Worm (Caenorhabditis elegans) whole organism, L4 larva: Measurements from ENCODE around the gene D1044.1.
A peak's percentile ranks its signal among the peaks of the same experiment; 100 is the strongest.

Experiments used
- ama-1 ChIP-seq: fragments of 150-350 bp; optimal IDR thresholded peaks from 2 replicates; lab custom pipeline; 2014; ENCODE audit warnings: inconsistent platforms, mixed read lengths
- duxl-1 ChIP-seq: sonication (generic microtip); optimal IDR thresholded peaks from 2 replicates; lab custom pipeline; 2016; ENCODE audit warnings: mild to moderate bottlenecking, missing genetic modification characterization, moderate library complexity, missing compliant biosample characterization; ENCODE audit not compliant: poor library complexity
- nhr-41 ChIP-seq: fragments of 200-800 bp; sonication (Bioruptor generic); IDR thresholded peaks from 2 replicates; pipeline ENCODE4 v1.3.6; 2022; ENCODE audit warnings: missing genetic modification reagents, missing genetic modification characterization, missing compliant biosample characterization

- no peak for TF ChIP-seq nhr-41 (GFP tag; lab: Robert Waterston, UW)
- peak; percentile 60 for TF ChIP-seq ama-1
- TF ChIP-seq duxl-1 (tag; lab: Kevin White, UChicago), result no peak
These were observed 6.7 kb downstream of the D1044.1 start for ce11 chrIII:5550844-5551243.
